Fruit fly (Drosophila melanogaster) whole organism, prepupa: Measurements from ENCODE around the gene Lgr4.

Experiments
- Blimp-1 ChIP-seq: fragments of 200-800 bp; sonication (Bioruptor generic); optimal IDR thresholded peaks from 3 replicates; lab custom pipeline; 2017; ENCODE audit warnings: missing biosample characterization, missing genetic modification characterization, mild to moderate bottlenecking, moderate library complexity, missing genetic modification reagents
- CG10631 ChIP-seq: fragments of 200-800 bp; sonication (Bioruptor generic); optimal IDR thresholded peaks from 2 replicates; lab custom pipeline; 2016; ENCODE audit warnings: missing biosample characterization, missing genetic modification characterization
- CG10669 ChIP-seq: fragments of 200-800 bp; sonication (Bioruptor generic); optimal IDR thresholded peaks from 3 replicates; lab custom pipeline; 2018; ENCODE audit warnings: missing biosample characterization, mild to moderate bottlenecking, missing genetic modification characterization, moderate library complexity
- CG11294 ChIP-seq: fragments of 200-800 bp; sonication (Bioruptor generic); IDR thresholded peaks from 2 replicates; pipeline ENCODE4 v1.3.6; 2022; ENCODE audit warnings: missing biosample characterization, missing genetic modification characterization
- CG11762 ChIP-seq: fragments of 200-800 bp; sonication (Bioruptor generic); optimal IDR thresholded peaks from 3 replicates; lab custom pipeline; 2016; ENCODE audit warnings: missing biosample characterization, missing genetic modification characterization; ENCODE audit not compliant: insufficient read depth
- CG15336 ChIP-seq: fragments of 200-800 bp; sonication (Bioruptor generic); IDR thresholded peaks from 2 replicates; pipeline ENCODE4 v1.3.6; 2022; ENCODE audit warnings: missing biosample characterization, missing genetic modification characterization
- CG16779 ChIP-seq: fragments of 200-800 bp; sonication (Bioruptor generic); optimal IDR thresholded peaks from 3 replicates; lab custom pipeline; 2017; ENCODE audit warnings: missing biosample characterization, mild to moderate bottlenecking, missing genetic modification characterization
- CG3032 ChIP-seq: fragments of 200-800 bp; optimal IDR thresholded peaks from 2 replicates; lab custom pipeline; 2019; ENCODE audit warnings: missing biosample characterization, mild to moderate bottlenecking, missing genetic modification characterization, moderate library complexity
- CG31627 ChIP-seq: fragments of 200-800 bp; sonication (Bioruptor generic); optimal IDR thresholded peaks from 3 replicates; lab custom pipeline; 2016; ENCODE audit warnings: missing biosample characterization, missing genetic modification characterization
- CG32006 ChIP-seq: fragments of 200-800 bp; sonication (Bioruptor generic); optimal IDR thresholded peaks from 3 replicates; lab custom pipeline; 2017; ENCODE audit warnings: missing biosample characterization, mild to moderate bottlenecking, missing genetic modification characterization
- CG34406 ChIP-seq: fragments of 200-800 bp; sonication (Bioruptor generic); optimal IDR thresholded peaks from 3 replicates; lab custom pipeline; 2016; ENCODE audit warnings: missing biosample characterization, missing genetic modification characterization
- CG3919 ChIP-seq: fragments of 200-800 bp; sonication (Bioruptor generic); optimal IDR thresholded peaks from 3 replicates; lab custom pipeline; 2016; ENCODE audit warnings: missing biosample characterization, missing genetic modification characterization
- CG4318 ChIP-seq: fragments of 200-800 bp; sonication (Bioruptor generic); optimal IDR thresholded peaks from 3 replicates; lab custom pipeline; 2017; ENCODE audit warnings: missing biosample characterization, mild to moderate bottlenecking, missing genetic modification characterization
- CG6163 ChIP-seq: fragments of 200-800 bp; sonication (Bioruptor generic); IDR thresholded peaks from 3 replicates; pipeline ENCODE4 v1.3.6; 2022; ENCODE audit warnings: missing biosample characterization, missing genetic modification characterization
- CG6276 ChIP-seq: fragments of 200-800 bp; sonication (Bioruptor generic); optimal IDR thresholded peaks from 2 replicates; lab custom pipeline; 2017; ENCODE audit warnings: missing biosample characterization, mild to moderate bottlenecking, missing genetic modification characterization
- CG6792 ChIP-seq: fragments of 200-800 bp; sonication (Bioruptor generic); optimal IDR thresholded peaks from 3 replicates; lab custom pipeline; 2016; ENCODE audit warnings: missing biosample characterization, missing genetic modification characterization
- CG6808 ChIP-seq: fragments of 200-800 bp; sonication (Bioruptor generic); optimal IDR thresholded peaks from 3 replicates; lab custom pipeline; 2017; ENCODE audit warnings: missing biosample characterization, missing genetic modification characterization, mild to moderate bottlenecking, moderate library complexity, missing genetic modification reagents
- CG6854 ChIP-seq: fragments of 200-800 bp; sonication (Bioruptor generic); optimal IDR thresholded peaks from 2 replicates; lab custom pipeline; 2017; ENCODE audit warnings: missing biosample characterization, mild to moderate bottlenecking, missing genetic modification characterization
- CG7368 ChIP-seq: fragments of 200-800 bp; sonication (Bioruptor generic); optimal IDR thresholded peaks from 3 replicates; lab custom pipeline; 2016; ENCODE audit warnings: missing biosample characterization, missing genetic modification characterization
- CG8119 ChIP-seq: fragments of 200-800 bp; sonication (Bioruptor generic); IDR thresholded peaks from 3 replicates; pipeline ENCODE4 v1.3.6; 2022; ENCODE audit warnings: missing biosample characterization, missing genetic modification characterization
- CG8319 ChIP-seq: fragments of 200-800 bp; sonication (Bioruptor generic); optimal IDR thresholded peaks from 3 replicates; lab custom pipeline; 2016; ENCODE audit warnings: missing biosample characterization, missing genetic modification characterization
- CG8632 ChIP-seq: fragments of 200-800 bp; sonication (Bioruptor generic); optimal IDR thresholded peaks from 3 replicates; lab custom pipeline; 2016; ENCODE audit warnings: missing biosample characterization, missing genetic modification characterization
- Eip93F ChIP-seq: fragments of 200-800 bp; sonication (Bioruptor generic); optimal IDR thresholded peaks from 2 replicates; lab custom pipeline; 2016; ENCODE audit warnings: missing biosample characterization, mild to moderate bottlenecking, missing genetic modification characterization
- Ets21C ChIP-seq: fragments of 200-800 bp; sonication (Bioruptor generic); optimal IDR thresholded peaks from 3 replicates; lab custom pipeline; 2016; ENCODE audit warnings: missing biosample characterization, missing genetic modification characterization
- Ets96B ChIP-seq: fragments of 200-800 bp; optimal IDR thresholded peaks from 2 replicates; lab custom pipeline; 2019; ENCODE audit warnings: missing biosample characterization, mild to moderate bottlenecking, missing genetic modification characterization, moderate library complexity
- Gug ChIP-seq: fragments of 200-800 bp; sonication (Bioruptor generic); IDR thresholded peaks from 2 replicates; pipeline ENCODE4 v1.3.6; 2022; ENCODE audit warnings: missing biosample characterization, missing genetic modification characterization
- Hr39 ChIP-seq: fragments of 200-800 bp; sonication (Bioruptor generic); optimal IDR thresholded peaks from 2 replicates; lab custom pipeline; 2016; ENCODE audit warnings: missing biosample characterization, missing genetic modification characterization
- OdsH ChIP-seq: fragments of 200-800 bp; sonication (Bioruptor generic); optimal IDR thresholded peaks from 3 replicates; lab custom pipeline; 2016; ENCODE audit warnings: missing biosample characterization, missing genetic modification characterization
- Smox ChIP-seq: fragments of 200-800 bp; sonication (Bioruptor generic); optimal IDR thresholded peaks from 3 replicates; lab custom pipeline; 2016; ENCODE audit warnings: missing biosample characterization, missing genetic modification characterization
- Sox102F ChIP-seq: fragments of 200-800 bp; sonication (Bioruptor generic); optimal IDR thresholded peaks from 2 replicates; lab custom pipeline; 2016; ENCODE audit warnings: missing biosample characterization, mild to moderate bottlenecking, missing genetic modification characterization
- Sox15 ChIP-seq: fragments of 200-800 bp; sonication (Bioruptor generic); optimal IDR thresholded peaks from 3 replicates; lab custom pipeline; 2016; ENCODE audit warnings: missing biosample characterization, missing genetic modification characterization
- achi ChIP-seq: fragments of 200-800 bp; sonication (Bioruptor generic); optimal IDR thresholded peaks from 3 replicates; lab custom pipeline; 2016; ENCODE audit warnings: missing biosample characterization, missing genetic modification characterization
- acj6 ChIP-seq: fragments of 200-800 bp; sonication (Bioruptor generic); optimal IDR thresholded peaks from 3 replicates; lab custom pipeline; 2016; ENCODE audit warnings: missing biosample characterization, missing genetic modification characterization
- cyc ChIP-seq: fragments of 200-800 bp; sonication (Bioruptor generic); optimal IDR thresholded peaks from 3 replicates; lab custom pipeline; 2016; ENCODE audit warnings: missing biosample characterization, missing genetic modification characterization
- eg ChIP-seq: fragments of 200-800 bp; sonication (Bioruptor generic); IDR thresholded peaks from 3 replicates; pipeline ENCODE4 v1.3.6; 2022; ENCODE audit warnings: missing biosample characterization, missing genetic modification characterization
- fd59A ChIP-seq: fragments of 200-800 bp; sonication (Bioruptor generic); optimal IDR thresholded peaks from 2 replicates; lab custom pipeline; 2017; ENCODE audit warnings: missing biosample characterization, mild to moderate bottlenecking, missing genetic modification characterization, missing genetic modification reagents
- fd85E ChIP-seq: fragments of 200-800 bp; sonication (Bioruptor generic); optimal IDR thresholded peaks from 3 replicates; lab custom pipeline; 2016; ENCODE audit warnings: missing biosample characterization, missing genetic modification characterization
- fkh ChIP-seq: fragments of 200-800 bp; sonication (Bioruptor generic); optimal IDR thresholded peaks from 3 replicates; lab custom pipeline; 2017; ENCODE audit warnings: missing biosample characterization, mild to moderate bottlenecking, missing genetic modification characterization, moderate library complexity
- lz ChIP-seq: fragments of 200-800 bp; sonication (Bioruptor generic); optimal IDR thresholded peaks from 3 replicates; lab custom pipeline; 2016; ENCODE audit warnings: missing biosample characterization, missing genetic modification characterization
- net ChIP-seq: fragments of 200-800 bp; sonication (Bioruptor generic); optimal IDR thresholded peaks from 3 replicates; lab custom pipeline; 2016; ENCODE audit warnings: missing biosample characterization, missing genetic modification characterization
- pdm3 ChIP-seq: fragments of 200-800 bp; sonication (Bioruptor generic); optimal IDR thresholded peaks from 3 replicates; lab custom pipeline; 2016; ENCODE audit warnings: missing biosample characterization, missing genetic modification characterization
- salr ChIP-seq, 2 experiments: fragments of 200-800 bp; sonication (Bioruptor generic); optimal IDR thresholded peaks; 3 replicates each; lab custom pipeline; 2016 to 2018; ENCODE audit warnings: missing biosample characterization in 2 of 2, missing genetic modification characterization in 2 of 2, mild to moderate bottlenecking in 1 of 2
- spab ChIP-seq: fragments of 200-800 bp; sonication (Bioruptor generic); optimal IDR thresholded peaks from 2 replicates; lab custom pipeline; 2017; ENCODE audit warnings: missing biosample characterization, mild to moderate bottlenecking, missing genetic modification characterization, missing genetic modification reagents
- ss ChIP-seq, 2 experiments: fragments of 200-800 bp; sonication (Bioruptor generic); optimal IDR thresholded peaks; 2 replicates in 1 of 2; 3 replicates in 1 of 2; lab custom pipeline; 2017 to 2018; ENCODE audit warnings: mild to moderate bottlenecking in 2 of 2, missing biosample characterization in 2 of 2, missing genetic modification characterization in 2 of 2, moderate library complexity in 1 of 2
- svp ChIP-seq: fragments of 200-800 bp; sonication (Bioruptor generic); peaks from one replicate; lab custom pipeline; 2016; ENCODE audit warnings: missing biosample characterization, missing genetic modification characterization
- topi ChIP-seq: fragments of 200-800 bp; sonication (Bioruptor generic); optimal IDR thresholded peaks from 3 replicates; lab custom pipeline; 2016; ENCODE audit warnings: missing biosample characterization, missing genetic modification characterization
- vri ChIP-seq: fragments of 200-800 bp; sonication (Bioruptor generic); optimal IDR thresholded peaks from 3 replicates; lab custom pipeline; 2016; ENCODE audit warnings: missing biosample characterization, mild to moderate bottlenecking, missing genetic modification characterization

Lgr4 gene

DNA sequence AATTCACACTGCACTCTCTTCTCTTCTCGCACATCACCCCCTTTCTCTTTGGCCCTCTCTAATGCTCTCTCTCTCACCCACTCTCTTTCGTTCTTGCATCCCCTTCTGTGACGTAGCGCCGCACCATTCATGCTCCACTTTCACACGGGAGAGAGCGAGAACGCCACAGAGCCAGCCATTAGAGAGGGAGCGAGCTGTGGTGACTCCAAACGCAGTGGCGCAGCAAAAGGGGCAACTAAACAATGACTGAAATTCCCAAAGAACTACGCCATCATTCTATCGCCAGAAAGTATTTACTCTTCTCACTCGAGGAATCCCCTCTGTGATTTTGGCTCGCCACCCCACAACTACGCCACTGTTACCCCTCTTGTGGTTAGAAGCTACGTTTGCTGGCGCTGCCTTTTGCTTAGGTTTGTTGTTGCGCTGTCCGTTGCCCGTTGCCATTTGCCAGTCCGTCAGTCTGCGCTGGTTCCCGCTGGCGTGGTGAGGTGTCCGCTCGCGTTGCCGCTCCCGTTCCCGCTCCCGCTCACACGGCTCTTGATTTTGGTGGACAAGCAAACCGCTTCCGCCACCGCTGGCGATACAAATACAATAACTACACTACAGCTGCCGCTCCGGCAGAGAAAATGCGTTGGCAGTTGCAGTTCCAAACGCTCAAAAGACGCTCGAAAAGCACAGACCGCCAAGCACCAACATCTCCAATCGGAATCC is 57.7 kb downstream of the Lgr4 start (continued):
- TF ChIP-seq CG6276 (GFP tag; lab: Kevin White, UChicago) (peak; percentile 99), CG6792 (GFP tag; lab: Kevin White, UChicago) (peak; percentile 98), CG6808 (peak; percentile 83), CG4318 (peak; percentile 99), svp (GFP tag; lab: Kevin White, UChicago) (peak; percentile 99), pdm3 (peak; percentile 99), CG8632 (GFP tag; lab: Kevin White, UChicago) (peak; percentile 94), vri (GFP tag; lab: Kevin White, UChicago) (peak; percentile 98), fd85E (GFP tag; lab: Kevin White, UChicago) (peak; percentile 94), achi (GFP tag; lab: Kevin White, UChicago) (peak; percentile 97), OdsH (peak; percentile 99), salr (GFP tag; optimal IDR thresholded peaks at IDR 0.05; lab: Kevin White, UChicago) (peak; percentile 91 to 96), Smox (GFP tag; lab: Kevin White, UChicago) (peak; percentile 98), CG32006 (GFP tag; lab: Kevin White, UChicago) (peak; percentile 99), Eip93F (peak; percentile 95), Hr39 (GFP tag; lab: Kevin White, UChicago) (peak; percentile 99), lz (GFP tag; lab: Kevin White, UChicago) (peak; percentile 99), CG3919 (GFP tag; lab: Kevin White, UChicago) (peak; percentile 99), CG10631 (GFP tag; lab: Kevin White, UChicago) (peak; percentile 98), net (peak; percentile 98), Ets96B (tag; lab: Kevin White, UChicago) (peak; percentile 91), CG10669 (GFP tag; lab: Kevin White, UChicago) (peak; percentile 90), fd59A (GFP tag; lab: Kevin White, UChicago) (peak; percentile 91), Ets21C (GFP tag; lab: Kevin White, UChicago) (peak; percentile 98), CG7368 (GFP tag; lab: Kevin White, UChicago) (peak; percentile 98), CG8319 (GFP tag; lab: Kevin White, UChicago) (peak; percentile 97), fkh (GFP tag; lab: Kevin White, UChicago) (peak; percentile 97), eg (peak; percentile 100), CG11294 (GFP tag; lab: Robert Waterston, UW) (peak; percentile 99), CG3032 (peak; percentile 88)
- TF ChIP-seq, all 60 proteins: peak for 60

DNA sequence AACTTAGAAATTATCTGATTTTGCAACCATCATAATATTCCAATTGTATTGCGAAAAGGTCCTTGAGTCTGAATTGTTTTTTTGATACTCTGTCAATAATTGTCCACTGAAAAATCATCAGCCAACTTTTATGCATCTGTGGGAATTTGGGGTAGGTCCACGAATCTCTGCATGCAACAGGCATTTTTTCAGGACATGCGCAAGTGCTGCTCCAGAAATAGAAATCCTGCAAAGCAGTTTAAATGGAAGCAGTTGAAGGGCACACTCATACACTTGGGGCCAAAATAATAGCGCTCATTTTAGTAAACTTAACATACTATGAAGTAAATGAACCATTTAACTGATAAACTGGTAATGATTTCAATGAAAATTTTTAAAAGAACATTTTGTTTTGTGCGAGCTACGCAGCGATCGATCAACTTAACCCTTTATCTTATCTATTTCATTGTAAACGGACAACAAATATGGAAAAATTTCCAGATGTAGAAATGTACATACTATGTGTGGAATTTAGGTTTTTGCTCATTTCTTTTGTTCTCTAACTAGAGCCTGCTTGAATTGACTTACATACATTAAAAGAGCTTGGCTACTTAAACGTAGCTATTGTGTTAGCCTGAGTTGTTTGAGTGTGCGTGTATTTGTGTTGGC is 58.7 kb downstream of the Lgr4 start:
- TF ChIP-seq CG15336 (GFP tag; lab: Robert Waterston, UW) (peak; percentile 68), CG6854 (no peak), CG16779 (tag; lab: Kevin White, UChicago) (peak; percentile 21), Smox (GFP tag; lab: Kevin White, UChicago) (peak; percentile 37), Sox15 (peak; percentile 13), CG31627 (GFP tag; lab: Kevin White, UChicago) (peak; percentile 60), CG32006 (GFP tag; lab: Kevin White, UChicago) (peak; percentile 82), salr (GFP tag; optimal IDR thresholded peaks at IDR 0.05; lab: Kevin White, UChicago) (peak in 1 of 2 experiments; percentile 26), CG6163 (0 out of 3 replicates have a peak, but pooled peaks have one; percentile 38), CG11762 (peak; percentile 13), topi (GFP tag; lab: Kevin White, UChicago) (peak; percentile 59), spab (GFP tag; lab: Kevin White, UChicago) (peak; percentile 52), CG6808 (peak; percentile 74), Gug (no peak), eg (peak; percentile 21; the same call in 2 of the 3 replicates), CG8119 (peak; percentile 66), Sox102F (GFP tag; lab: Kevin White, UChicago) (peak; percentile 43), CG8319 (GFP tag; lab: Kevin White, UChicago) (no peak), OdsH (peak; percentile 55), ss (GFP tag; optimal IDR thresholded peaks at IDR 0.05; lab: Kevin White, UChicago) (peak; percentile 11 to 55), acj6 (GFP tag; lab: Kevin White, UChicago) (peak; percentile 64), CG3919 (GFP tag; lab: Kevin White, UChicago) (peak; percentile 39), CG34406 (GFP tag; lab: Kevin White, UChicago) (peak; percentile 42), cyc (GFP tag; lab: Kevin White, UChicago) (peak; percentile 45), Ets21C (GFP tag; lab: Kevin White, UChicago) (peak; percentile 2), Blimp-1 (GFP tag; lab: Kevin White, UChicago) (no peak), CG3032 (peak; percentile 63), svp (GFP tag; lab: Kevin White, UChicago) (peak; percentile 27)
